Fruit fly (Drosophila melanogaster): ENCODE results near the gene wac.
A peak's percentile ranks its signal among the peaks of the same experiment; 100 is the strongest.

wac gene

dm6 chr3L:264378-265151, 6.6 kb downstream of the wac start, which contains the start of the genes Tudor-SN and mRpL17 (continued):
- no peak for TF ChIP-seq Camta (GFP tag; optimal IDR thresholded peaks at IDR 0.05)
- TF ChIP-seq cg (GFP tag; optimal IDR thresholded peaks at IDR 0.05): no peak
- TF ChIP-seq run (tag; optimal IDR thresholded peaks at IDR 0.05): no peak
- TF ChIP-seq CkIIα-i1 (GFP tag; IDR thresholded peaks at IDR 0.05): no peak
- TF ChIP-seq CG33213 (GFP tag; optimal IDR thresholded peaks at IDR 0.05): peak; percentile 54
- TF ChIP-seq CG11398 (GFP tag; optimal IDR thresholded peaks at IDR 0.05): no peak
- no peak for TF ChIP-seq dati (GFP tag; IDR thresholded peaks at IDR 0.05)
- no peak for TF ChIP-seq wek (GFP tag; optimal IDR thresholded peaks at IDR 0.05)
- peak; percentile 23 for TF ChIP-seq lab (GFP tag; optimal IDR thresholded peaks at IDR 0.05)
- no peak for TF ChIP-seq pho (GFP tag; optimal IDR thresholded peaks at IDR 0.05)
- TF ChIP-seq Antp (GFP tag; optimal IDR thresholded peaks at IDR 0.05): no peak
- no peak for TF ChIP-seq CG14965 (GFP tag; optimal IDR thresholded peaks at IDR 0.05; ENCODE audit: borderline replicate concordance)
- peak; percentile 79 for TF ChIP-seq sens (GFP tag)
- no peak for TF ChIP-seq chm (GFP tag; IDR thresholded peaks at IDR 0.05)
- no peak for TF ChIP-seq pan (optimal IDR thresholded peaks at IDR 0.05)
- TF ChIP-seq pan (GFP tag; optimal IDR thresholded peaks at IDR 0.05 in 1 of 2, IDR thresholded peaks at IDR 0.05 in 1 of 2): peak in 1 of 2 experiments; percentile 27
- TF ChIP-seq hbn (GFP tag; IDR thresholded peaks at IDR 0.05; ENCODE audit: partially characterized antibody): peak; percentile 85
- TF ChIP-seq BEAF-32 (GFP tag; optimal IDR thresholded peaks at IDR 0.05): peak; percentile 97
- peak; percentile 66; the same call in 1 of the 2 replicates for TF ChIP-seq NFAT (GFP tag; IDR thresholded peaks at IDR 0.05)
- no peak for TF ChIP-seq rib (GFP tag; IDR thresholded peaks at IDR 0.05)
- TF ChIP-seq dmrt11E (tag; optimal IDR thresholded peaks at IDR 0.05): peak; percentile 36
- no peak for TF ChIP-seq Lpt (GFP tag; optimal IDR thresholded peaks at IDR 0.05)
- TF ChIP-seq slbo (GFP tag; IDR thresholded peaks at IDR 0.05): peak; percentile 69
- no peak for TF ChIP-seq kah (GFP tag; optimal IDR thresholded peaks at IDR 0.05)
- peak; percentile 68 for TF ChIP-seq Sin3A (optimal IDR thresholded peaks at IDR 0.05)
- peak; percentile 29 for TF ChIP-seq Lhr (GFP tag; optimal IDR thresholded peaks at IDR 0.05)
- TF ChIP-seq CG9215 (GFP tag; IDR thresholded peaks at IDR 0.05): peak; percentile 32; the same call in 1 of the 2 replicates
- TF ChIP-seq Kr (GFP tag; optimal IDR thresholded peaks at IDR 0.05): no peak
- 0 out of 2 replicates have a peak, but pooled peaks have one; percentile 33 for TF ChIP-seq CG16779 (GFP tag; IDR thresholded peaks at IDR 0.05)
- peak; percentile 69 for TF ChIP-seq CG30403 (GFP tag; optimal IDR thresholded peaks at IDR 0.05)
- TF ChIP-seq gce (GFP tag; IDR thresholded peaks at IDR 0.05): no peak
- TF ChIP-seq Sry-δ (GFP tag; optimal IDR thresholded peaks at IDR 0.05): peak; percentile 93
- no peak for TF ChIP-seq Trl (optimal IDR thresholded peaks at IDR 0.05)
- peak; percentile 14 for TF ChIP-seq Trl (GFP tag; optimal IDR thresholded peaks at IDR 0.05)
- TF ChIP-seq CG2120 (GFP tag; optimal IDR thresholded peaks at IDR 0.05): peak; percentile 59
- no peak for TF ChIP-seq sc (optimal IDR thresholded peaks at IDR 0.05)
- TF ChIP-seq sc (GFP tag; optimal IDR thresholded peaks at IDR 0.05): peak; percentile 15
- no peak; the same call in 1 of the 2 replicates for TF ChIP-seq ssp (GFP tag; IDR thresholded peaks at IDR 0.05)
- no peak for TF ChIP-seq pfk (GFP tag; optimal IDR thresholded peaks at IDR 0.05)
- peak; percentile 77 for TF ChIP-seq MESR4 (GFP tag; optimal IDR thresholded peaks at IDR 0.05)
- no peak for TF ChIP-seq Dip2 (GFP tag; IDR thresholded peaks at IDR 0.05)
- no peak for TF ChIP-seq abd-A (tag; optimal IDR thresholded peaks at IDR 0.05)
- no peak for TF ChIP-seq CG2199 (GFP tag; IDR thresholded peaks at IDR 0.05)
- no peak for TF ChIP-seq vfl (GFP tag; optimal IDR thresholded peaks at IDR 0.05)
- peak; percentile 9 for TF ChIP-seq slou (GFP tag; optimal IDR thresholded peaks at IDR 0.05)
- no peak for TF ChIP-seq ara (GFP tag; IDR thresholded peaks at IDR 0.05)
- TF ChIP-seq yki (optimal IDR thresholded peaks at IDR 0.05): no peak
- TF ChIP-seq gcm2 (GFP tag; optimal IDR thresholded peaks at IDR 0.05): no peak
- peak; percentile 53 for TF ChIP-seq Dp (GFP tag; optimal IDR thresholded peaks at IDR 0.05)
- no peak for TF ChIP-seq wdn (GFP tag; IDR thresholded peaks at IDR 0.05)
- TF ChIP-seq Ptx1 (GFP tag; IDR thresholded peaks at IDR 0.05): peak; percentile 29; the same call in 1 of the 2 replicates
- TF ChIP-seq CG8359 (GFP tag; optimal IDR thresholded peaks at IDR 0.05; ENCODE audit: borderline replicate concordance): no peak

Measured in whole organism, embryonic.